Worm (Caenorhabditis elegans) whole organism, early embryonic: ENCODE results near the gene dpy-1.

Experiments
- ama-1 ChIP-seq: fragments of 150-350 bp; optimal IDR thresholded peaks from 2 replicates; lab custom pipeline; 2014
- pes-1 ChIP-seq: fragments of 200-800 bp; sonication (Bioruptor generic); IDR thresholded peaks from 2 replicates; pipeline ENCODE4 v1.3.6; 2022; ENCODE audit warnings: missing genetic modification reagents, missing genetic modification characterization, missing compliant biosample characterization
- tra-4 ChIP-seq: sonication (generic microtip); optimal IDR thresholded peaks from 2 replicates; lab custom pipeline; 2017; ENCODE audit warnings: missing genetic modification characterization, missing compliant biosample characterization

- no peak for TF ChIP-seq pes-1
- no peak for TF ChIP-seq tra-4 (tag; lab: Kevin White, UChicago)
- TF ChIP-seq ama-1 (lab: Kevin White, UChicago), result no peak
Measured at ce11 chrIII:2027517-2027916, 20.3 kb downstream of the dpy-1 start.
